Worm (Caenorhabditis elegans) whole organism, late embryonic: ENCODE data around the gene Y69A2AR.24.

Experiments used
- C38D4.7 ChIP-seq: fragments of 200-800 bp; sonication (Bioruptor generic); optimal IDR thresholded peaks from 2 replicates; lab custom pipeline; 2018; ENCODE audit warnings: mild to moderate bottlenecking, missing genetic modification characterization, moderate library complexity, missing compliant biosample characterization
- ceh-14 ChIP-seq: sonication (generic microtip); optimal IDR thresholded peaks from 2 replicates; lab custom pipeline; 2016; ENCODE audit warnings: missing genotype, missing genetic modification characterization, missing compliant biosample characterization
- ceh-34 ChIP-seq: sonication (generic microtip); optimal IDR thresholded peaks from 2 replicates; lab custom pipeline; 2016; ENCODE audit warnings: mild to moderate bottlenecking, missing genetic modification characterization, missing compliant biosample characterization
- hlh-6 ChIP-seq: sonication (generic microtip); optimal IDR thresholded peaks from 2 replicates; lab custom pipeline; 2016; ENCODE audit warnings: missing genotype, missing genetic modification characterization, missing compliant biosample characterization
- hlh-8 ChIP-seq: sonication (generic microtip); optimal IDR thresholded peaks from 2 replicates; lab custom pipeline; 2016; ENCODE audit warnings: missing genotype, missing genetic modification characterization, missing compliant biosample characterization
- lim-6 ChIP-seq: sonication (generic microtip); optimal IDR thresholded peaks from 2 replicates; lab custom pipeline; 2016; ENCODE audit warnings: missing genetic modification characterization, missing compliant biosample characterization
- pha-4 ChIP-seq: fragments of 150-350 bp; optimal IDR thresholded peaks from 2 replicates; lab custom pipeline; 2018; ENCODE audit warnings: missing biosample characterization, missing genetic modification reagents, missing genetic modification characterization
- unc-3 ChIP-seq, 2 experiments: fragments of 200-800 bp in 1 of 2; sonication (Bioruptor generic) in 1 of 2; sonication (generic microtip) in 1 of 2; conservative IDR thresholded peaks in 1 of 2; optimal IDR thresholded peaks in 1 of 2; 2 replicates each; pipeline versions ENCODE4 v1.3.6 to Lab custom; 2016 to 2022; ENCODE audit warnings: missing compliant biosample characterization in 2 of 2, missing genetic modification characterization in 2 of 2, missing genetic modification reagents in 1 of 2
- unc-55 ChIP-seq: sonication (generic microtip); optimal IDR thresholded peaks from 2 replicates; lab custom pipeline; 2017; ENCODE audit warnings: missing biosample characterization, missing genetic modification reagents, missing genetic modification characterization

ce11 chrIV:2548766-2549165 is 15.1 kb downstream of the Y69A2AR.24 start:
- TF ChIP-seq lim-6: no peak
- no peak for TF ChIP-seq unc-3 (GFP tag; conservative IDR thresholded peaks at IDR 0.05; lab: Robert Waterston, UW)
- TF ChIP-seq unc-3 (tag; optimal IDR thresholded peaks at IDR 0.05; lab: Kevin White, UChicago): no peak
- TF ChIP-seq ceh-14 (tag; lab: Kevin White, UChicago): no peak
- no peak for TF ChIP-seq unc-55
- TF ChIP-seq hlh-8 (tag; lab: Kevin White, UChicago): no peak
- no peak for TF ChIP-seq C38D4.7 (GFP tag; lab: Kevin White, UChicago)
- TF ChIP-seq hlh-6 (tag; lab: Kevin White, UChicago): no peak
- no peak for TF ChIP-seq pha-4 (tag; lab: Kevin White, UChicago)
- TF ChIP-seq ceh-34 (tag; lab: Kevin White, UChicago): no peak
